Fruit fly (Drosophila melanogaster) whole organism, embryonic: ENCODE results near the gene CycG.

Experiments used
- CG1529 ChIP-seq: fragments of 200-800 bp; sonication (Bioruptor generic); optimal IDR thresholded peaks from 3 replicates; lab custom pipeline; 2018; ENCODE audit warnings: missing biosample characterization, missing genetic modification characterization
- CG4707 ChIP-seq: fragments of 200-800 bp; sonication (Bioruptor generic); optimal IDR thresholded peaks from 2 replicates; lab custom pipeline; 2018; ENCODE audit warnings: missing biosample characterization, mild to moderate bottlenecking, missing genetic modification characterization, moderate library complexity
- NC2α ChIP-seq: fragments of 200-800 bp; sonication (Bioruptor generic); optimal IDR thresholded peaks from 2 replicates; lab custom pipeline; 2016; ENCODE audit warnings: missing biosample characterization, missing genetic modification characterization
- NFAT ChIP-seq: fragments of 200-800 bp; sonication (Bioruptor generic); IDR thresholded peaks from 2 replicates; pipeline ENCODE4 v1.3.6; 2022; ENCODE audit warnings: missing biosample characterization, missing genetic modification characterization
- da ChIP-seq: fragments of 200-800 bp; sonication (Bioruptor generic); optimal IDR thresholded peaks from 2 replicates; lab custom pipeline; 2016; ENCODE audit warnings: missing biosample characterization, missing genetic modification characterization
- ftz-f1 ChIP-seq: fragments of 200-800 bp; sonication (Bioruptor generic); optimal IDR thresholded peaks from 2 replicates; lab custom pipeline; 2016; ENCODE audit warnings: missing biosample characterization, missing genetic modification characterization

DNA sequence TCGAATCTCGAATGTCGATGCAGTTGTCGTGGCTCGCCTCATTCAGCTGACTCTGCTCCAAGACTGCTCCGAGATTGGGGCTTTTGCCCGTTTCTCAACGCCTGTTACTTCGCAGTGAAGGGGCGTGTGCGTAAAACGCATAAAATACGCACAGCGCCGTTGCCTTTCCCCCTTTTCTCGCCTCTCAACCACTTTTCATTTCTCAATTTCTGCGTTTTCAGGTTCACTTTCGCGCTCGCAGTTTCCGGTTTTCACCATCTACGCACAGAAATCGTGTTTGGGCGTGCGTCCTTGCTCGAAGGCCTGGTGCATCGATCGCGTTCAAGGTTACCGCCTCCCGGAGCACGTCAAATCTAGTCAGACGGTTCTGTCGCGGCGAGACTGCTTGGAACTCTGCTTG is 52.7 kb downstream of the CycG start:
- TF ChIP-seq da (GFP tag; lab: Kevin White, UChicago) = no peak
- no peak for TF ChIP-seq NC2α
- TF ChIP-seq NFAT (GFP tag; lab: Robert Waterston, UW) = no peak
- no peak for TF ChIP-seq ftz-f1 (GFP tag; lab: Kevin White, UChicago)
- no peak for TF ChIP-seq CG4707 (GFP tag; lab: Kevin White, UChicago)
- TF ChIP-seq CG1529 (GFP tag; lab: Kevin White, UChicago) = no peak
